Fruit fly (Drosophila melanogaster) whole organism, embryonic: ENCODE measurements around the gene E2f1.

Source experiments
- CG11398 ChIP-seq: fragments of 200-800 bp; sonication (Bioruptor generic); optimal IDR thresholded peaks from 2 replicates; lab custom pipeline; 2016; ENCODE audit warnings: missing biosample characterization, missing genetic modification characterization
- CG12071 ChIP-seq: fragments of 200-800 bp; sonication (Bioruptor generic); optimal IDR thresholded peaks from 3 replicates; lab custom pipeline; 2018; ENCODE audit warnings: missing biosample characterization, mild to moderate bottlenecking, missing genetic modification characterization
- CG14014 ChIP-seq: fragments of 200-800 bp; sonication (Bioruptor generic); IDR thresholded peaks from 2 replicates; pipeline ENCODE4 v1.3.6; 2022; ENCODE audit warnings: missing biosample characterization, missing genetic modification characterization
- CG14441 ChIP-seq: fragments of 200-800 bp; sonication (Bioruptor generic); IDR thresholded peaks from 2 replicates; pipeline ENCODE4 v1.3.6; 2022; ENCODE audit warnings: missing biosample characterization, missing genetic modification characterization
- CG15696 ChIP-seq: fragments of 200-800 bp; sonication (Bioruptor generic); optimal IDR thresholded peaks from 2 replicates; lab custom pipeline; 2019; ENCODE audit warnings: missing biosample characterization, mild to moderate bottlenecking, missing genetic modification characterization, moderate library complexity
- CG17359 ChIP-seq: fragments of 200-800 bp; sonication (Bioruptor generic); optimal IDR thresholded peaks from 3 replicates; lab custom pipeline; 2018; ENCODE audit warnings: missing biosample characterization, mild to moderate bottlenecking, missing genetic modification characterization, moderate library complexity
- CG17912 ChIP-seq: fragments of 200-800 bp; sonication (Bioruptor generic); optimal IDR thresholded peaks from 2 replicates; lab custom pipeline; 2018; ENCODE audit warnings: missing biosample characterization, mild to moderate bottlenecking, missing genetic modification characterization
- CG30431 ChIP-seq: fragments of 200-800 bp; sonication (Bioruptor generic); optimal IDR thresholded peaks from 2 replicates; lab custom pipeline; 2017; ENCODE audit warnings: missing biosample characterization, missing genetic modification characterization
- CG31224 ChIP-seq: fragments of 200-800 bp; sonication (Bioruptor generic); IDR thresholded peaks from 2 replicates; pipeline ENCODE4 v1.3.6; 2022; ENCODE audit warnings: missing biosample characterization, missing genetic modification characterization
- CG3847 ChIP-seq: fragments of 200-800 bp; sonication (Bioruptor generic); IDR thresholded peaks from 2 replicates; pipeline ENCODE4 v1.3.6; 2022; ENCODE audit warnings: missing biosample characterization, missing genetic modification characterization
- CG6689 ChIP-seq: fragments of 200-800 bp; sonication (Bioruptor generic); IDR thresholded peaks from 2 replicates; pipeline ENCODE4 v1.3.6; 2022; ENCODE audit warnings: missing biosample characterization, missing genetic modification characterization
- CG8478 ChIP-seq: fragments of >200 bp; optimal IDR thresholded peaks from 2 replicates; lab custom pipeline; 2018
- CG8944 ChIP-seq: fragments of 200-800 bp; sonication (Bioruptor generic); optimal IDR thresholded peaks from 3 replicates; lab custom pipeline; 2016; ENCODE audit warnings: missing biosample characterization, missing genetic modification characterization
- CG9797 ChIP-seq: fragments of 200-800 bp; sonication (Bioruptor generic); optimal IDR thresholded peaks from 3 replicates; lab custom pipeline; 2018; ENCODE audit warnings: missing biosample characterization, mild to moderate bottlenecking, missing genetic modification characterization
- Camta ChIP-seq: fragments of 200-800 bp; sonication (Bioruptor generic); optimal IDR thresholded peaks from 2 replicates; lab custom pipeline; 2016; ENCODE audit warnings: missing biosample characterization, missing genetic modification characterization
- Dad ChIP-seq: fragments of 200-800 bp; sonication (Bioruptor generic); optimal IDR thresholded peaks from 3 replicates; lab custom pipeline; 2016; ENCODE audit warnings: missing biosample characterization, missing genetic modification characterization
- Dip2 ChIP-seq: fragments of 200-800 bp; sonication (Bioruptor generic); IDR thresholded peaks from 2 replicates; pipeline ENCODE4 v1.3.6; 2022; ENCODE audit warnings: missing biosample characterization, missing genetic modification characterization
- Drgx ChIP-seq: fragments of 200-800 bp; sonication (Bioruptor generic); IDR thresholded peaks from 2 replicates; pipeline ENCODE4 v1.3.6; 2022; ENCODE audit warnings: missing biosample characterization, missing genetic modification characterization
- E2f2 ChIP-seq: fragments of 200-800 bp; sonication (Bioruptor generic); IDR thresholded peaks from 2 replicates; pipeline ENCODE4 v1.3.6; 2022; ENCODE audit warnings: missing biosample characterization, missing genetic modification characterization
- NK7.1 ChIP-seq: fragments of 200-800 bp; sonication (Bioruptor generic); optimal IDR thresholded peaks from 3 replicates; lab custom pipeline; 2016; ENCODE audit warnings: missing biosample characterization, missing genetic modification characterization
- Nf-YC ChIP-seq: fragments of 200-800 bp; optimal IDR thresholded peaks from 3 replicates; lab custom pipeline; 2019; ENCODE audit warnings: missing biosample characterization, mild to moderate bottlenecking, missing genetic modification characterization, moderate library complexity
- NfI ChIP-seq: fragments of 200-800 bp; sonication (Bioruptor generic); optimal IDR thresholded peaks from 3 replicates; lab custom pipeline; 2018; ENCODE audit warnings: missing biosample characterization, mild to moderate bottlenecking, missing genetic modification characterization, moderate library complexity
- Pdp1 ChIP-seq, 2 experiments: fragments of 200-800 bp; sonication (Bioruptor generic); optimal IDR thresholded peaks; 3 replicates each; lab custom pipeline; 2016; ENCODE audit warnings: missing biosample characterization in 2 of 2, missing genetic modification characterization in 2 of 2, mild to moderate bottlenecking in 1 of 2, moderate library complexity in 1 of 2
- Poxn ChIP-seq: fragments of 200-800 bp; sonication (Bioruptor generic); IDR thresholded peaks from 2 replicates; pipeline ENCODE4 v1.3.6; 2022; ENCODE audit warnings: missing biosample characterization, missing genetic modification characterization
- Ravus ChIP-seq: fragments of 200-800 bp; sonication (Bioruptor generic); IDR thresholded peaks from 2 replicates; pipeline ENCODE4 v1.3.6; 2022; ENCODE audit warnings: missing biosample characterization, missing genetic modification characterization
- Rx ChIP-seq: fragments of 200-800 bp; sonication (Bioruptor generic); IDR thresholded peaks from 2 replicates; pipeline ENCODE4 v1.3.6; 2022; ENCODE audit warnings: missing biosample characterization, missing genetic modification characterization
- Scr ChIP-seq: fragments of 200-800 bp; sonication (Bioruptor generic); IDR thresholded peaks from 2 replicates; pipeline ENCODE4 v1.3.6; 2022; ENCODE audit warnings: missing biosample characterization, missing genetic modification characterization; ENCODE audit not compliant: partially characterized antibody
- Side ChIP-seq: fragments of 200-800 bp; sonication (Bioruptor generic); optimal IDR thresholded peaks from 2 replicates; lab custom pipeline; 2016; ENCODE audit warnings: missing biosample characterization, missing genetic modification characterization
- Sry-β ChIP-seq: fragments of 200-800 bp; sonication (Bioruptor generic); optimal IDR thresholded peaks from 2 replicates; lab custom pipeline; 2018; ENCODE audit warnings: missing biosample characterization, mild to moderate bottlenecking, missing genetic modification characterization, moderate library complexity
- Ssrp ChIP-seq: fragments of 200-800 bp; sonication (Bioruptor generic); optimal IDR thresholded peaks from 2 replicates; lab custom pipeline; 2018; ENCODE audit warnings: missing biosample characterization, mild to moderate bottlenecking, missing genetic modification characterization, moderate library complexity
- Taf1 ChIP-seq: fragments of 200-800 bp; sonication (Bioruptor generic); IDR thresholded peaks from 2 replicates; pipeline ENCODE4 v1.3.6; 2022; ENCODE audit warnings: missing biosample characterization, missing genetic modification characterization
- Tbp ChIP-seq: fragments of >200 bp; optimal IDR thresholded peaks from 2 replicates; lab custom pipeline; 2018; ENCODE audit warnings: missing biosample characterization, missing genetic modification characterization
- YL-1 ChIP-seq: fragments of 200-800 bp; sonication (Bioruptor generic); optimal IDR thresholded peaks from 3 replicates; lab custom pipeline; 2017; ENCODE audit warnings: missing biosample characterization, mild to moderate bottlenecking, missing genetic modification characterization
- abd-A ChIP-seq: fragments of 200-800 bp; sonication (Bioruptor generic); optimal IDR thresholded peaks from 3 replicates; lab custom pipeline; 2019; ENCODE audit warnings: missing biosample characterization, mild to moderate bottlenecking, missing genetic modification characterization, moderate library complexity
- al ChIP-seq: fragments of 200-800 bp; sonication (Bioruptor generic); IDR thresholded peaks from 2 replicates; pipeline ENCODE4 v1.3.6; 2022; ENCODE audit warnings: missing biosample characterization, missing genetic modification characterization
- bab2 ChIP-seq: fragments of 200-800 bp; sonication (Bioruptor generic); optimal IDR thresholded peaks from 2 replicates; lab custom pipeline; 2016; ENCODE audit warnings: missing biosample characterization, missing genetic modification characterization
- bsh ChIP-seq, 2 experiments: fragments of 200-800 bp; sonication (Bioruptor generic); optimal IDR thresholded peaks; 2 replicates each; lab custom pipeline; 2017 to 2018; ENCODE audit warnings: mild to moderate bottlenecking in 2 of 2, missing biosample characterization in 2 of 2, missing genetic modification characterization in 2 of 2, moderate library complexity in 1 of 2
- btn ChIP-seq: fragments of 200-800 bp; sonication (Bioruptor generic); optimal IDR thresholded peaks from 2 replicates; lab custom pipeline; 2016; ENCODE audit warnings: missing biosample characterization, missing genetic modification characterization
- disco-r ChIP-seq: fragments of 200-800 bp; sonication (Bioruptor generic); optimal IDR thresholded peaks from 2 replicates; lab custom pipeline; 2016; ENCODE audit warnings: missing biosample characterization, missing genetic modification characterization
- ems ChIP-seq: fragments of 200-800 bp; sonication (Bioruptor generic); optimal IDR thresholded peaks from 3 replicates; lab custom pipeline; 2016; ENCODE audit warnings: missing biosample characterization, missing genetic modification characterization
- lilli ChIP-seq: fragments of 200-800 bp; sonication (Bioruptor generic); optimal IDR thresholded peaks from 3 replicates; lab custom pipeline; 2016; ENCODE audit warnings: missing biosample characterization, missing genetic modification characterization
- mld ChIP-seq: fragments of 200-800 bp; sonication (Bioruptor generic); IDR thresholded peaks from 3 replicates; pipeline ENCODE4 v1.3.6; 2022; ENCODE audit warnings: missing biosample characterization, missing genetic modification characterization; ENCODE audit not compliant: partially characterized antibody
- phol ChIP-seq: fragments of 200-800 bp; sonication (Bioruptor generic); optimal IDR thresholded peaks from 3 replicates; lab custom pipeline; 2018; ENCODE audit warnings: missing biosample characterization, mild to moderate bottlenecking, missing genetic modification characterization, moderate library complexity
- ranshi ChIP-seq: fragments of 200-800 bp; sonication (Bioruptor generic); IDR thresholded peaks from 2 replicates; pipeline ENCODE4 v1.3.6; 2022; ENCODE audit warnings: missing biosample characterization, missing genetic modification characterization
- ro ChIP-seq: fragments of 200-800 bp; sonication (Bioruptor generic); IDR thresholded peaks from 2 replicates; pipeline ENCODE4 v1.3.6; 2022; ENCODE audit warnings: missing biosample characterization, missing genetic modification characterization
- sc ChIP-seq, 3 experiments: fragments of >200 bp in 2 of 3; fragments of 200-800 bp in 1 of 3; sonication (Bioruptor generic) in 1 of 3; optimal IDR thresholded peaks; 2 replicates in 2 of 3; 3 replicates in 1 of 3; lab custom pipeline; 2017; ENCODE audit warnings: mild to moderate bottlenecking in 1 of 3, missing biosample characterization in 1 of 3, missing genetic modification characterization in 1 of 3, missing genetic modification reagents in 1 of 3
- sd ChIP-seq: fragments of 200-800 bp; sonication (Bioruptor generic); optimal IDR thresholded peaks from 3 replicates; lab custom pipeline; 2018; ENCODE audit warnings: missing biosample characterization, mild to moderate bottlenecking, missing genetic modification characterization, moderate library complexity
- sna ChIP-seq: fragments of 200-800 bp; sonication (Bioruptor generic); IDR thresholded peaks from 2 replicates; pipeline ENCODE4 v1.3.6; 2022; ENCODE audit warnings: missing biosample characterization, missing genetic modification characterization; ENCODE audit not compliant: partially characterized antibody
- vvl ChIP-seq: fragments of 200-800 bp; sonication (Bioruptor generic); IDR thresholded peaks from 2 replicates; pipeline ENCODE4 v1.3.6; 2022; ENCODE audit warnings: missing biosample characterization, missing genetic modification characterization
- wek ChIP-seq: fragments of 200-800 bp; sonication (Bioruptor generic); optimal IDR thresholded peaks from 3 replicates; lab custom pipeline; 2018; ENCODE audit warnings: missing biosample characterization, mild to moderate bottlenecking, missing genetic modification characterization, moderate library complexity

The E2f1 gene

dm6 chr3R:21589500-21590202 is 71.0 kb downstream of the E2f1 start (continued):
- no peak; the same call in none of the 2 replicates for TF ChIP-seq Drgx (GFP tag; lab: Robert Waterston, UW)
- TF ChIP-seq CG6689 (GFP tag; lab: Robert Waterston, UW), result no peak
- no peak for TF ChIP-seq CG17912 (GFP tag; lab: Kevin White, UChicago)
- TF ChIP-seq CG17359, result peak; percentile 32
- no peak for TF ChIP-seq Tbp
- TF ChIP-seq Pdp1 (GFP tag; optimal IDR thresholded peaks at IDR 0.05; lab: Kevin White, UChicago), result peak in 1 of 2 experiments; percentile 65
- no peak for TF ChIP-seq YL-1
- no peak for TF ChIP-seq Taf1
- no peak for TF ChIP-seq sna (GFP tag; lab: Robert Waterston, UW)
- no peak for TF ChIP-seq Rx
- TF ChIP-seq NK7.1 (GFP tag; lab: Kevin White, UChicago), result no peak
- peak; percentile 41; the same call in 1 of the 2 replicates for TF ChIP-seq vvl
- TF ChIP-seq Poxn (GFP tag; lab: Robert Waterston, UW), result no peak
- no peak for TF ChIP-seq bab2
- no peak for TF ChIP-seq CG8478 (lab: Kevin White, UChicago)
- TF ChIP-seq CG12071 (GFP tag; lab: Kevin White, UChicago), result no peak
- no peak for TF ChIP-seq CG30431 (GFP tag; lab: Kevin White, UChicago)
- no peak for TF ChIP-seq Ssrp
- TF ChIP-seq Camta (GFP tag; lab: Kevin White, UChicago), result no peak
- TF ChIP-seq CG15696 (tag; lab: Kevin White, UChicago), result peak; percentile 51
- TF ChIP-seq Dip2, result no peak
- no peak for TF ChIP-seq CG8944 (GFP tag; lab: Kevin White, UChicago)
- TF ChIP-seq sd (tag; lab: Kevin White, UChicago), result no peak
- no peak for TF ChIP-seq CG31224
- TF ChIP-seq ranshi (GFP tag; lab: Robert Waterston, UW), result peak; percentile 39; the same call in 1 of the 2 replicates
- no peak for TF ChIP-seq Dad (GFP tag; lab: Kevin White, UChicago)
- TF ChIP-seq wek (GFP tag; lab: Kevin White, UChicago), result no peak
- no peak for TF ChIP-seq Sry-β (GFP tag; lab: Kevin White, UChicago)
- TF ChIP-seq CG9797 (GFP tag; lab: Kevin White, UChicago), result no peak
- no peak for TF ChIP-seq abd-A (tag; lab: Kevin White, UChicago)
- TF ChIP-seq disco-r, result no peak
- peak; percentile 10 for TF ChIP-seq Nf-YC
- TF ChIP-seq bsh (GFP tag; optimal IDR thresholded peaks at IDR 0.05; lab: Kevin White, UChicago), result peak in 1 of 2 experiments; percentile 30
- TF ChIP-seq NfI, result no peak
- TF ChIP-seq CG14014, result peak; percentile 52; the same call in 1 of the 2 replicates
- peak; percentile 2 for TF ChIP-seq phol (tag; lab: Kevin White, UChicago)
- no peak for TF ChIP-seq al (GFP tag; lab: Robert Waterston, UW)
- TF ChIP-seq lilli (GFP tag; lab: Kevin White, UChicago), result no peak
- TF ChIP-seq Ravus (GFP tag; lab: Robert Waterston, UW), result no peak
- no peak for TF ChIP-seq Side (GFP tag; lab: Kevin White, UChicago)
- no peak for TF ChIP-seq Scr (GFP tag; lab: Robert Waterston, UW)
- TF ChIP-seq CG3847 (GFP tag; lab: Robert Waterston, UW), result no peak
- no peak for TF ChIP-seq ro (GFP tag; lab: Robert Waterston, UW)
- TF ChIP-seq sc (optimal IDR thresholded peaks at IDR 0.05; lab: Kevin White, UChicago), result no peak
- no peak for TF ChIP-seq sc (GFP tag; optimal IDR thresholded peaks at IDR 0.05; lab: Kevin White, UChicago)
- no peak for TF ChIP-seq btn (GFP tag; lab: Kevin White, UChicago)
- TF ChIP-seq mld (GFP tag; lab: Robert Waterston, UW), result no peak
- TF ChIP-seq CG14441, result no peak
- TF ChIP-seq E2f2 (GFP tag; lab: Robert Waterston, UW), result no peak
- TF ChIP-seq CG11398 (GFP tag; lab: Kevin White, UChicago), result no peak
- TF ChIP-seq ems (GFP tag; lab: Kevin White, UChicago), result no peak
